Worm (Caenorhabditis elegans) whole organism, midembryonic: ENCODE results near the gene sre-32.

ENCODE experiments used
- T22C8.4 ChIP-seq: fragments of 200-800 bp; sonication (Bioruptor generic); IDR thresholded peaks from 2 replicates; pipeline ENCODE4 v1.3.6; 2022; ENCODE audit warnings: missing genetic modification characterization, missing compliant biosample characterization
- cog-1 ChIP-seq: sonication (generic microtip); optimal IDR thresholded peaks from 2 replicates; lab custom pipeline; 2016; ENCODE audit warnings: missing genetic modification characterization, missing compliant biosample characterization
- flt-1 ChIP-seq: fragments of 200-800 bp; sonication (Bioruptor generic); IDR thresholded peaks from 2 replicates; pipeline ENCODE4 v1.3.6; 2022; ENCODE audit warnings: missing genetic modification characterization, missing compliant biosample characterization
- klf-2 ChIP-seq: fragments of 200-800 bp; sonication (Bioruptor generic); conservative IDR thresholded peaks from 2 replicates; pipeline ENCODE4 v1.3.6; 2022; ENCODE audit warnings: missing genetic modification reagents, missing genetic modification characterization, missing compliant biosample characterization
- med-1 ChIP-seq: sonication (generic microtip); optimal IDR thresholded peaks from 2 replicates; lab custom pipeline; 2017; ENCODE audit warnings: missing genetic modification characterization, mild to moderate bottlenecking, missing compliant biosample characterization, antibody characterized with exemption, missing genetic modification reagents; ENCODE audit not compliant: insufficient read depth
- ref-1 ChIP-seq: fragments of 200-800 bp; sonication (Bioruptor generic); conservative IDR thresholded peaks from 2 replicates; pipeline ENCODE4 v1.3.6; 2022; ENCODE audit warnings: missing genetic modification reagents, missing genetic modification characterization, missing compliant biosample characterization
- tab-1 ChIP-seq: fragments of 200-800 bp; sonication (Bioruptor generic); IDR thresholded peaks from 2 replicates; pipeline ENCODE4 v1.3.6; 2022; ENCODE audit warnings: missing genetic modification characterization, missing compliant biosample characterization
- ztf-23 ChIP-seq: fragments of 200-800 bp; sonication (Bioruptor generic); IDR thresholded peaks from 2 replicates; pipeline ENCODE4 v1.3.6; 2022; ENCODE audit warnings: missing genetic modification reagents, missing genetic modification characterization, missing compliant biosample characterization
- ztf-29 ChIP-seq: fragments of 200-800 bp; sonication (Bioruptor generic); IDR thresholded peaks from 2 replicates; pipeline ENCODE4 v1.3.6; 2022; ENCODE audit warnings: missing genetic modification reagents, missing genetic modification characterization, missing compliant biosample characterization

Gene sre-32

ce11 chrII:12436717-12437116 is 19.8 kb downstream of the sre-32 start:
- TF ChIP-seq cog-1 (tag; lab: Kevin White, UChicago) (no peak), ztf-23 (GFP tag; lab: Robert Waterston, UW) (no peak), ref-1 (GFP tag; lab: Robert Waterston, UW) (no peak), tab-1 (no peak), flt-1 (GFP tag; lab: Robert Waterston, UW) (no peak), klf-2 (no peak), ztf-29 (GFP tag; lab: Robert Waterston, UW) (no peak), T22C8.4 (GFP tag; lab: Robert Waterston, UW) (no peak), med-1 (GFP tag; lab: Kevin White, UChicago) (no peak)

- TF ChIP-seq cog-1 (tag; lab: Kevin White, UChicago) (no peak), ztf-29 (GFP tag; lab: Robert Waterston, UW) (no peak), T22C8.4 (GFP tag; lab: Robert Waterston, UW) (no peak), flt-1 (GFP tag; lab: Robert Waterston, UW) (no peak), ref-1 (GFP tag; lab: Robert Waterston, UW) (no peak), klf-2 (no peak), tab-1 (no peak), ztf-23 (GFP tag; lab: Robert Waterston, UW) (no peak), med-1 (GFP tag; lab: Kevin White, UChicago) (no peak)
Observed at ce11 chrII:12435202-12435872, 21.2 kb downstream of the sre-32 start.

- TF ChIP-seq flt-1 (GFP tag; lab: Robert Waterston, UW) (no peak), ztf-23 (GFP tag; lab: Robert Waterston, UW) (no peak), tab-1 (no peak), T22C8.4 (GFP tag; lab: Robert Waterston, UW) (no peak), klf-2 (no peak), ref-1 (GFP tag; lab: Robert Waterston, UW) (no peak), med-1 (GFP tag; lab: Kevin White, UChicago) (no peak), cog-1 (tag; lab: Kevin White, UChicago) (no peak), ztf-29 (GFP tag; lab: Robert Waterston, UW) (no peak)
Observed at ce11 chrII:12432356-12432755, 24.2 kb downstream of the sre-32 start, which contains the start of gene dct-12. Gene dct-12, minus strand, starts transcription at chrII:12432456.

- TF ChIP-seq tab-1 (no peak), med-1 (GFP tag; lab: Kevin White, UChicago) (no peak), klf-2 (no peak), ztf-23 (GFP tag; lab: Robert Waterston, UW) (no peak), flt-1 (GFP tag; lab: Robert Waterston, UW) (no peak), cog-1 (tag; lab: Kevin White, UChicago) (no peak), ztf-29 (GFP tag; lab: Robert Waterston, UW) (no peak)
Observed at ce11 chrII:12429743-12430142, 26.8 kb downstream of the sre-32 start, which contains the start of gene Y57A10C.8. Gene Y57A10C.8, minus strand, starts transcription at chrII:12429843.

ce11 chrII:12425644-12426222 is 30.8 kb downstream of the sre-32 start, which contains the start of gene daf-22:
Gene daf-22, minus strand, starts transcription at chrII:12425694.
- no peak for TF ChIP-seq klf-2
- TF ChIP-seq ztf-23 (GFP tag; lab: Robert Waterston, UW): no peak
- no peak for TF ChIP-seq tab-1
- TF ChIP-seq cog-1 (tag; lab: Kevin White, UChicago): no peak
- TF ChIP-seq ref-1 (GFP tag; lab: Robert Waterston, UW): no peak
- TF ChIP-seq ztf-29 (GFP tag; lab: Robert Waterston, UW): no peak
- no peak for TF ChIP-seq T22C8.4 (GFP tag; lab: Robert Waterston, UW)

- no peak for TF ChIP-seq tab-1
- TF ChIP-seq med-1 (GFP tag; lab: Kevin White, UChicago): no peak
- TF ChIP-seq ref-1 (GFP tag; lab: Robert Waterston, UW): no peak
- TF ChIP-seq klf-2: no peak
- TF ChIP-seq T22C8.4 (GFP tag; lab: Robert Waterston, UW): no peak
- no peak for TF ChIP-seq cog-1 (tag; lab: Kevin White, UChicago)
- TF ChIP-seq ztf-29 (GFP tag; lab: Robert Waterston, UW): no peak
- TF ChIP-seq ztf-23 (GFP tag; lab: Robert Waterston, UW): no peak
- no peak for TF ChIP-seq flt-1 (GFP tag; lab: Robert Waterston, UW)
Observed at ce11 chrII:12420486-12420885, 36.0 kb downstream of the sre-32 start, which contains the start of gene sre-26. Gene sre-26, minus strand, starts transcription at chrII:12420586.

DNA sequence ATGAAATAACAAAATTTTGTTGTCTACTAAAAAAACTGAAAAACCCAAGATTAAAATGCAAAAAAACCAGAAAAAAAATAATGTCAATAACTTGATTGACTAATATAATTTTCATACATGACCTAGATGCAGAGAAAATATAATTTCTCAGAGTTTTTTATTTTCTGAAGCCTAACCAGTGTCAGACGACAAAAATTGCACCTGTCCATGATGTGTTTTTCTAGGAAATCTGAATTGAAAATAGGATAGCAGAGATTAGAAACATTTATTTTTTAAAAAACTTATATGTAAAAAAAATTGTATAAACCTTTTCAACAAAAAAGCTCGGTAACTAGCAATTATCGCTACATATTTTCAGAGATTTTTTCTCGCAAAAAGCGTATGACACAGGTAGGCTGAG is 38.5 kb downstream of the sre-32 start:
- no peak for TF ChIP-seq med-1 (GFP tag; lab: Kevin White, UChicago)

DNA sequence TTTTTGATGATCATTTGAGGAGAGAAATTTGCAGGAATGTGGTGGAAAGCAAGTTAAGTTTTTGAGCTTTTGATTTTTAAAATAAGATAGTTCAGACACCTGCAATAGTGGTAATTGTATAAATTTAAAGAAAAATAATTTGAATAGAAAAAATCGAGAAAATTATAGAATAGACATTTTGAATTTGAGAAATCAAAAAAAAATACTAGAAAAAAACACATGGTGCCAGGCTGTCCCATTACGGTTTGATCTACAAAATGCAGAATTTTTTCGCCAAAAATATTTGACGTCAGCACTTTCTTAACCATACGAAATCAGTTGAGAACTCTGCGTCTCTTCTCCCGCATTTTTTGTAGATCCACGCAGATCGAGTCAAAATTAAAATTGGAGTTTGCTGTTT is 39.0 kb downstream of the sre-32 start, which contains the start of gene sre-27:
Gene sre-27 (minus strand): TSS at position 101 of the 400 bp plus-strand sequence.
- no peak for TF ChIP-seq flt-1 (GFP tag; lab: Robert Waterston, UW)
- no peak for TF ChIP-seq tab-1
- TF ChIP-seq ztf-23 (GFP tag; lab: Robert Waterston, UW): no peak
- TF ChIP-seq cog-1 (tag; lab: Kevin White, UChicago): no peak
- no peak for TF ChIP-seq klf-2
- no peak for TF ChIP-seq ztf-29 (GFP tag; lab: Robert Waterston, UW)
- TF ChIP-seq T22C8.4 (GFP tag; lab: Robert Waterston, UW): no peak
- TF ChIP-seq ref-1 (GFP tag; lab: Robert Waterston, UW): no peak
- no peak for TF ChIP-seq med-1 (GFP tag; lab: Kevin White, UChicago)

ce11 chrII:12414805-12415204 is 41.7 kb downstream of the sre-32 start, which contains the start of gene Y57A10C.11:
Gene Y57A10C.11, minus strand, starts transcription at chrII:12414905.
- no peak for TF ChIP-seq ztf-23 (GFP tag; lab: Robert Waterston, UW)
- no peak for TF ChIP-seq T22C8.4 (GFP tag; lab: Robert Waterston, UW)
- TF ChIP-seq cog-1 (tag; lab: Kevin White, UChicago): no peak
- TF ChIP-seq ztf-29 (GFP tag; lab: Robert Waterston, UW): no peak
- no peak for TF ChIP-seq flt-1 (GFP tag; lab: Robert Waterston, UW)
- no peak for TF ChIP-seq klf-2
- TF ChIP-seq tab-1: no peak
- TF ChIP-seq med-1 (GFP tag; lab: Kevin White, UChicago): no peak
- TF ChIP-seq ref-1 (GFP tag; lab: Robert Waterston, UW): no peak
